Worm (Caenorhabditis elegans) whole organism, L1 larva: ENCODE results near the gene C47A4.5.

Source experiments
- C16A3.4 ChIP-seq: fragments of 150-350 bp; optimal IDR thresholded peaks from 2 replicates; lab custom pipeline; 2014; ENCODE audit warnings: missing biosample characterization, missing genetic modification characterization
- C34B4.2 ChIP-seq: sonication (generic microtip); optimal IDR thresholded peaks from 2 replicates; lab custom pipeline; 2017; ENCODE audit warnings: mild to moderate bottlenecking, missing genetic modification characterization, missing compliant biosample characterization
- aha-1 ChIP-seq: fragments of 150-350 bp; optimal IDR thresholded peaks from 2 replicates; lab custom pipeline; 2014; ENCODE audit warnings: missing biosample characterization, missing genetic modification characterization
- aly-2 ChIP-seq: fragments of 150-350 bp; optimal IDR thresholded peaks from 2 replicates; lab custom pipeline; 2014; ENCODE audit warnings: missing biosample characterization, missing genetic modification characterization
- ama-1 ChIP-seq: fragments of 150-350 bp; optimal IDR thresholded peaks from 2 replicates; lab custom pipeline; 2014
- blmp-1 ChIP-seq: fragments of 150-350 bp; optimal IDR thresholded peaks from 2 replicates; lab custom pipeline; 2014; ENCODE audit warnings: missing biosample characterization, missing genetic modification characterization
- dpl-1 ChIP-seq, 3 experiments: fragments of 150-350 bp in 2 of 3; sonication (generic microtip) in 1 of 3; optimal IDR thresholded peaks; 2 replicates each; lab custom pipeline; 2014 to 2017; ENCODE audit warnings: missing biosample characterization in 3 of 3, missing genetic modification characterization in 3 of 3, missing genetic modification reagents in 3 of 3
- dsc-1 ChIP-seq: sonication (generic microtip); optimal IDR thresholded peaks from 2 replicates; lab custom pipeline; 2016; ENCODE audit warnings: mild to moderate bottlenecking, missing genetic modification characterization, missing compliant biosample characterization
- efl-1 ChIP-seq, 4 experiments: fragments of 150-350 bp; optimal IDR thresholded peaks in 3 of 4; peaks in 1 of 4; 1 replicate in 1 of 4; 2 replicates in 3 of 4; lab custom pipeline; 2014; ENCODE audit warnings: missing biosample characterization in 2 of 4, missing genetic modification characterization in 2 of 4, missing genetic modification reagents in 2 of 4
- efl-3 ChIP-seq: fragments of 200-800 bp; sonication (Bioruptor generic); optimal IDR thresholded peaks from 2 replicates; lab custom pipeline; 2018; ENCODE audit warnings: mild to moderate bottlenecking, missing genetic modification characterization, missing compliant biosample characterization
- egl-27 ChIP-seq, 2 experiments: fragments of 150-350 bp in 1 of 2; sonication (generic microtip); optimal IDR thresholded peaks; 3 replicates each; lab custom pipeline; 2017 to 2018; ENCODE audit warnings: missing biosample characterization in 2 of 2, missing genetic modification characterization in 2 of 2, missing genetic modification reagents in 2 of 2
- elt-3 ChIP-seq, 6 experiments: fragments of 150-350 bp in 1 of 6; sonication (generic microtip); optimal IDR thresholded peaks; 2 replicates each; lab custom pipeline; 2017 to 2018; ENCODE audit warnings: missing biosample characterization in 6 of 6, missing genetic modification characterization in 6 of 6, inconsistent platforms in 1 of 6
- fkh-10 ChIP-seq: sonication (generic microtip); optimal IDR thresholded peaks from 2 replicates; lab custom pipeline; 2017; ENCODE audit warnings: missing biosample characterization, missing genetic modification reagents, missing genetic modification characterization
- grh-1 ChIP-seq: fragments of 200-800 bp; sonication (Bioruptor generic); IDR thresholded peaks from 2 replicates; pipeline ENCODE4 v1.3.6; 2022; ENCODE audit warnings: missing genetic modification reagents, missing genetic modification characterization, missing compliant biosample characterization
- irx-1 ChIP-seq: sonication (generic microtip); optimal IDR thresholded peaks from 2 replicates; lab custom pipeline; 2016; ENCODE audit warnings: missing genetic modification characterization, missing compliant biosample characterization
- jun-1 ChIP-seq: fragments of 150-350 bp; optimal IDR thresholded peaks from 2 replicates; lab custom pipeline; 2014; ENCODE audit warnings: missing biosample characterization, missing genetic modification reagents, missing genetic modification characterization
- lin-14 ChIP-seq: fragments of 200-800 bp; sonication (Bioruptor generic); optimal IDR thresholded peaks from 2 replicates; lab custom pipeline; 2018; ENCODE audit warnings: mild to moderate bottlenecking, missing genetic modification characterization, moderate library complexity, missing compliant biosample characterization
- lin-35 ChIP-seq, 2 experiments: fragments of 150-350 bp; optimal IDR thresholded peaks; 2 replicates each; lab custom pipeline; 2014; ENCODE audit warnings: missing biosample characterization in 2 of 2, missing genetic modification characterization in 2 of 2, missing genetic modification reagents in 2 of 2
- lin-39 ChIP-seq: fragments of 150-350 bp; optimal IDR thresholded peaks from 2 replicates; lab custom pipeline; 2014; ENCODE audit warnings: missing biosample characterization, missing genetic modification reagents, missing genetic modification characterization
- lir-3 ChIP-seq: sonication (generic microtip); optimal IDR thresholded peaks from 2 replicates; lab custom pipeline; 2016; ENCODE audit warnings: mild to moderate bottlenecking, missing genetic modification characterization, moderate library complexity, missing compliant biosample characterization; ENCODE audit not compliant: poor library complexity
- mab-9 ChIP-seq: fragments of 200-800 bp; sonication (Bioruptor generic); IDR thresholded peaks from 2 replicates; pipeline ENCODE4 v1.3.6; 2022; ENCODE audit warnings: missing genetic modification reagents, missing genetic modification characterization, missing compliant biosample characterization
- mdl-1 ChIP-seq, 2 experiments: fragments of 150-350 bp; optimal IDR thresholded peaks; 2 replicates each; lab custom pipeline; 2014 to 2017; ENCODE audit warnings: missing biosample characterization in 2 of 2, missing genetic modification characterization in 2 of 2, inconsistent platforms in 1 of 2
- mef-2 ChIP-seq: fragments of 150-350 bp; optimal IDR thresholded peaks from 2 replicates; lab custom pipeline; 2014; ENCODE audit warnings: missing biosample characterization, missing genetic modification characterization
- nhr-237 ChIP-seq: fragments of 150-350 bp; optimal IDR thresholded peaks from 2 replicates; lab custom pipeline; 2014; ENCODE audit warnings: missing biosample characterization, missing genetic modification characterization
- nhr-28 ChIP-seq: fragments of 150-350 bp; optimal IDR thresholded peaks from 2 replicates; lab custom pipeline; 2014; ENCODE audit warnings: missing biosample characterization, missing genetic modification characterization
- nhr-90 ChIP-seq: sonication (generic microtip); optimal IDR thresholded peaks from 2 replicates; lab custom pipeline; 2016; ENCODE audit warnings: mild to moderate bottlenecking, missing genetic modification characterization, missing compliant biosample characterization; ENCODE audit not compliant: poor library complexity
- pag-3 ChIP-seq: sonication (generic microtip); optimal IDR thresholded peaks from 2 replicates; lab custom pipeline; 2017; ENCODE audit warnings: missing genetic modification characterization, mild to moderate bottlenecking, missing compliant biosample characterization, antibody characterized with exemption, borderline replicate concordance; ENCODE audit not compliant: insufficient read depth
- rnt-1 ChIP-seq: sonication (generic microtip); optimal IDR thresholded peaks from 2 replicates; lab custom pipeline; 2016; ENCODE audit warnings: mild to moderate bottlenecking, missing genetic modification characterization, moderate library complexity, missing compliant biosample characterization
- snu-23 ChIP-seq: sonication (generic microtip); optimal IDR thresholded peaks from 2 replicates; lab custom pipeline; 2016; ENCODE audit warnings: missing genetic modification characterization, missing compliant biosample characterization
- swsn-7 ChIP-seq: sonication (generic microtip); optimal IDR thresholded peaks from 2 replicates; lab custom pipeline; 2016; ENCODE audit warnings: missing genetic modification characterization, missing compliant biosample characterization
- tbx-2 ChIP-seq: sonication (generic microtip); optimal IDR thresholded peaks from 2 replicates; lab custom pipeline; 2016; ENCODE audit warnings: missing genetic modification characterization, missing compliant biosample characterization
- unc-130 ChIP-seq: fragments of 150-350 bp; optimal IDR thresholded peaks from 2 replicates; lab custom pipeline; 2017; ENCODE audit warnings: missing biosample characterization, missing genetic modification characterization, inconsistent platforms
- unc-30 ChIP-seq: sonication (generic microtip); optimal IDR thresholded peaks from 2 replicates; lab custom pipeline; 2017; ENCODE audit warnings: missing biosample characterization, missing genetic modification characterization
- unc-86 ChIP-seq: sonication (generic microtip); optimal IDR thresholded peaks from 2 replicates; lab custom pipeline; 2016; ENCODE audit warnings: missing genetic modification characterization, missing compliant biosample characterization
- vab-15 ChIP-seq: sonication (generic microtip); optimal IDR thresholded peaks from 2 replicates; lab custom pipeline; 2017; ENCODE audit warnings: missing genotype, mild to moderate bottlenecking, missing genetic modification characterization, missing compliant biosample characterization
- xbp-1 ChIP-seq: sonication (generic microtip); optimal IDR thresholded peaks from 2 replicates; lab custom pipeline; 2016; ENCODE audit warnings: missing genetic modification characterization, missing compliant biosample characterization
- zag-1 ChIP-seq: fragments of 150-350 bp; optimal IDR thresholded peaks from 2 replicates; lab custom pipeline; 2014; ENCODE audit warnings: missing biosample characterization, missing genetic modification characterization
- zip-4 ChIP-seq: fragments of 200-800 bp; sonication (Bioruptor generic); optimal IDR thresholded peaks from 2 replicates; lab custom pipeline; 2018; ENCODE audit warnings: mild to moderate bottlenecking, missing genetic modification characterization, moderate library complexity, missing compliant biosample characterization
- ztf-11 ChIP-seq, 2 experiments: sonication (generic microtip); optimal IDR thresholded peaks; 2 replicates each; lab custom pipeline; 2016 to 2017; ENCODE audit warnings: missing genetic modification characterization in 2 of 2, missing biosample characterization in 1 of 2, missing compliant biosample characterization in 1 of 2

The C47A4.5 gene

DNA sequence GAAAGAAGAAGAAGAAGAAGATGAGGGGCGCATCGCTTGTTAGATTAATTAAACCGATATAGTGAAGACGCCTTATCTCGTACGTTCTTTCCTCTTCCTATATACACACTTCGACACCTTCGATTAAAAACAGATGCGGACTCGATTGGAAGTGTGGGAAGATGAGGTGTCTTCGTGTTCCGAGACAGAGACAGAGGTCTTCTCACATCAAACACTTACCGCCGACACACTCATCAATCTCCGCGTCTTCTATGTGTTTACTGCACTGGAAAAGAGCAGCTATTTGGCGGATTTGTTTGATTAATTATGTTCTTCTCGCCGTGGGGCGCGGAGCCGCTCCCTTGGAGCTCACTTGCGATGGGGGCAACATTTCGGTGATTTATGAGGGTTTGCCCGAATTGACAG lies 46.1 kb upstream of the C47A4.5 start (continued):
- TF ChIP-seq C16A3.4 (tag; lab: Kevin White, UChicago), result no peak
- peak; percentile 21 for TF ChIP-seq blmp-1 (tag; lab: Kevin White, UChicago)
- no peak for TF ChIP-seq C34B4.2 (tag; lab: Kevin White, UChicago)
- peak; percentile 50 for TF ChIP-seq tbx-2
- TF ChIP-seq aly-2, result no peak
- no peak for TF ChIP-seq lin-35 (GFP tag; optimal IDR thresholded peaks at IDR 0.05; lab: Kevin White, UChicago)
- no peak for TF ChIP-seq zip-4 (GFP tag; lab: Kevin White, UChicago)
- TF ChIP-seq efl-3 (GFP tag; lab: Kevin White, UChicago), result no peak
- peak; percentile 83 for TF ChIP-seq lin-39
- peak; percentile 6 for TF ChIP-seq pag-3 (tag; lab: Kevin White, UChicago)
- TF ChIP-seq mef-2 (tag; lab: Kevin White, UChicago), result no peak
- peak; percentile 85 for TF ChIP-seq rnt-1 (tag; lab: Kevin White, UChicago)
- TF ChIP-seq snu-23, result peak; percentile 13
- no peak for TF ChIP-seq fkh-10 (GFP tag; lab: Kevin White, UChicago)
- no peak for TF ChIP-seq lir-3 (tag; lab: Kevin White, UChicago)
- no peak for TF ChIP-seq vab-15 (tag; lab: Kevin White, UChicago)
- peak; percentile 93 for TF ChIP-seq dsc-1 (tag; lab: Kevin White, UChicago)
- TF ChIP-seq unc-30, result no peak

DNA sequence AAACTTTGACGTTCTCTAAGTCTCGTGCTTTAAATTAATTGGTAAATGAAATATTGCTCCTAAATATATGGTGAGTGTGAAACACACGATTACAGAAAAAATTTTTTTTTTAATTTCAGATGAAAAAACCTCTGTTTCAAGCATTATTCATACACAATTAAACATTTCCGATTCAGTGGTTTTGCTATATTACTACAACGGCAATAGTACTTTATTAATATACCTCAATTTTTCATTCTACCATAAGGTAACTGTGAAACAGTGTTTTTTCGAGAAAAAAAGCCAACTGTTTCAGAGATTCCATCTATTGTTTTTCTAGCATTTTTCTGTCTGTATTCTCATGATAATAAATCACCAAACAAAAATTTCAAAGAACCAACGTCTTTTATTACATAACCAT lies 44.7 kb upstream of the C47A4.5 start:
- no peak for TF ChIP-seq C34B4.2 (tag; lab: Kevin White, UChicago)
- TF ChIP-seq zag-1, result no peak
- no peak for TF ChIP-seq nhr-28
- TF ChIP-seq efl-3 (GFP tag; lab: Kevin White, UChicago), result no peak
- no peak for TF ChIP-seq xbp-1 (tag; lab: Kevin White, UChicago)
- TF ChIP-seq swsn-7 (tag; lab: Kevin White, UChicago), result no peak
- TF ChIP-seq vab-15 (tag; lab: Kevin White, UChicago), result no peak
- TF ChIP-seq ama-1 (lab: Kevin White, UChicago), result no peak
- no peak for TF ChIP-seq unc-130 (tag; lab: Kevin White, UChicago)
- TF ChIP-seq unc-86 (tag; lab: Kevin White, UChicago), result no peak
- TF ChIP-seq jun-1 (tag; lab: Kevin White, UChicago), result no peak
- TF ChIP-seq ztf-11 (tag; optimal IDR thresholded peaks at IDR 0.05; lab: Kevin White, UChicago), result no peak
- no peak for TF ChIP-seq aha-1
- TF ChIP-seq dpl-1 (GFP tag; optimal IDR thresholded peaks at IDR 0.05; lab: Kevin White, UChicago), result no peak
- no peak for TF ChIP-seq elt-3 (tag; optimal IDR thresholded peaks at IDR 0.05; lab: Kevin White, UChicago)
- TF ChIP-seq mdl-1 (tag; optimal IDR thresholded peaks at IDR 0.05; lab: Kevin White, UChicago), result no peak
- no peak for TF ChIP-seq egl-27 (tag; optimal IDR thresholded peaks at IDR 0.05; lab: Kevin White, UChicago)
- no peak for TF ChIP-seq nhr-237 (tag; lab: Kevin White, UChicago)

DNA sequence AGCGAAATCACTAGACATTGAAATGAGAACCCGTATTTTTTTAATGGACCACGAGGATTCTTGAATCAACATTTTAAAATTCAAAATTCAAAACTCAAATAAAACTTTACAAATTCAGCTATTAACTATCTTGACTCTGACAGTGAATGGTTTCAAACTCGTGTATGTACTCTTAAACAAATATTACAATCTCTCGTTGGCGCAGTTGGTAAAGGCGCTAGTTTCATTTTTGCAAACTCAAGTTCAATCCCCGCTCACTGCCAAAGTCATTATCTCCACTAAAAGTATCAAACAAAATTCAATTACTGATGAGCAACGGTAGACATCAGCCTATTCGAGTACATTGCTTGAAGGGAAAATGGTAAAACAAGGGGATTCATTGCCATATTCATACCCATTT lies 44.0 kb upstream of the C47A4.5 start:
- no peak for TF ChIP-seq efl-1 (optimal IDR thresholded peaks at IDR 0.05; lab: Kevin White, UChicago)
- peak in 1 of 2 experiments; percentile 10 for TF ChIP-seq efl-1 (GFP tag; optimal IDR thresholded peaks at IDR 0.05 in 1 of 2; lab: Kevin White, UChicago)
- TF ChIP-seq nhr-90, result peak; percentile 3
- no peak for TF ChIP-seq mef-2 (tag; lab: Kevin White, UChicago)
- TF ChIP-seq lin-35 (GFP tag; optimal IDR thresholded peaks at IDR 0.05; lab: Kevin White, UChicago), result peak in 1 of 2 experiments; percentile 12
- TF ChIP-seq, all 84 proteins: peak for 3

DNA sequence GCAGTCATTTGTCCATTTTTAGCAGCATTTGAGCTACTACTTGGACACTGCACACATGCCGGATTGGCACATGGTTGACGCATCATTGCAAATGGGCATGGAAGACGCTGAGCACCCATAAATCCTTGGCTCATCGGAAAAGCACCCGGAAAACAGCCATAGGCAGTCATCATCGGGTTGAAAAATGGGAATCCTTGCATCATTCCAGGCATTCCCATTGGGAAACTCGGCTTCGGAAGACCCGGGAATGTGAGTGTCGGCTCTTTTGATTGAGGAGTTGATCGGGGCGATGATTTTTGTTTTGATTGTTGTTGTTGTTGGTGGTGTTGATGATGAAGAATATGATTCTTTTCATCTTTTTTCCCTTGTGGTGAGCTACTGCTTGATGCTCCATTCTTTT lies 42.8 kb upstream of the C47A4.5 start:
- TF ChIP-seq irx-1 (tag; lab: Kevin White, UChicago) (no peak), mab-9 (peak; percentile 53; the same call in 1 of the 2 replicates), grh-1 (GFP tag; lab: Robert Waterston, UW) (no peak), lin-14 (GFP tag; lab: Kevin White, UChicago) (peak; percentile 2)
